Worm (Caenorhabditis elegans): ENCODE data around the gene F59A1.12.

The F59A1.12 gene

DNA sequence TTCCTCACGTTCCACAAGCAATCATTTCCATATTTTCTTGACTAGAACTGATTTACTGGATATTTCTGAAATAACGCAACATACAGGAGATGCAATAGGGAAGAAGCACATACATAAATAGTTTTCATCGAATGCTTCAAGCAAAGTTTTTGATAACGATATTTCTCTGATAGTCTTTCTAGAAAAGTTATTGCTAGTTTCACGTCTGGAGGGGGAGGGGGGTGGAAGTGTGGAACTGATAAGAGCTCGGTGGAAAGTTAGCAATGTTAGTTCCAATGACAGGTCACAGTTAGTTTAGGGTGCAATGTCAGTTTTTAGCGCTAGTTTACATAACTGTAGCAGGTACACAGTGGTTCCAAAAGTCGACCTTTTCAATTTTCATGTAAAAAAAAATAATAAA, 50.8 kb downstream of the F59A1.12 start, which contains the start of gene Y6G8.6:
Y6G8.6 (minus strand) TSS at position 98 of the 400 bp plus-strand sequence.
- no peak for TF ChIP-seq ceh-36 (tag; optimal IDR thresholded peaks at IDR 0.05)
- TF ChIP-seq ama-1 (optimal IDR thresholded peaks at IDR 0.05), result no peak
- TF ChIP-seq pes-1 (GFP tag; IDR thresholded peaks at IDR 0.05), result no peak

Measured in whole organism, early embryonic.